Fruit fly (Drosophila melanogaster) Kc167 (cell line): ENCODE measurements around the gene CG32237.

Source experiments
- Myc ChIP-seq: fragments of >200 bp; optimal IDR thresholded peaks from 2 replicates; lab custom pipeline; 2017; ENCODE audit warnings: missing external identifiers
- Sin3A ChIP-seq: fragments of >200 bp; optimal IDR thresholded peaks from 2 replicates; lab custom pipeline; 2018; ENCODE audit warnings: missing external identifiers
- insv ChIP-seq: fragments of >200 bp; optimal IDR thresholded peaks from 3 replicates; lab custom pipeline; 2018; ENCODE audit warnings: missing external identifiers
- psq ChIP-seq: fragments of >200 bp; optimal IDR thresholded peaks from 2 replicates; lab custom pipeline; 2017; ENCODE audit warnings: missing external identifiers

- TF ChIP-seq insv (lab: Kevin White, UChicago) (no peak), psq (lab: Kevin White, UChicago) (no peak), Myc (lab: Kevin White, UChicago) (no peak), Sin3A (lab: Kevin White, UChicago) (no peak)
Observed at dm6 chr3L:4800641-4801040, 51.6 kb downstream of the CG32237 start.
